Worm (Caenorhabditis elegans) whole organism, L4 larva: ENCODE measurements around the gene fbxb-85.

Experiments
- F10B5.3 ChIP-seq: sonication (generic microtip); optimal IDR thresholded peaks from 2 replicates; lab custom pipeline; 2016; ENCODE audit warnings: mild to moderate bottlenecking, missing genetic modification characterization, missing compliant biosample characterization
- F26F4.8 ChIP-seq: fragments of 200-800 bp; sonication (Bioruptor generic); conservative IDR thresholded peaks from 2 replicates; pipeline ENCODE4 v1.3.6; 2022; ENCODE audit warnings: missing genetic modification characterization, missing compliant biosample characterization
- F37D6.2 ChIP-seq: sonication (generic microtip); optimal IDR thresholded peaks from 2 replicates; lab custom pipeline; 2016; ENCODE audit warnings: mild to moderate bottlenecking, missing genetic modification characterization, missing compliant biosample characterization
- R02D3.7 ChIP-seq: fragments of 150-350 bp; sonication (generic microtip); optimal IDR thresholded peaks from 3 replicates; lab custom pipeline; 2014; ENCODE audit warnings: missing biosample characterization, missing genetic modification characterization
- T20F7.1 ChIP-seq: fragments of 200-800 bp; sonication (Bioruptor generic); optimal IDR thresholded peaks from 2 replicates; lab custom pipeline; 2018; ENCODE audit warnings: mild to moderate bottlenecking, missing genetic modification characterization, missing compliant biosample characterization
- T26A8.4 ChIP-seq: fragments of 200-800 bp; sonication (Bioruptor generic); IDR thresholded peaks from 2 replicates; pipeline ENCODE4 v1.3.6; 2022; ENCODE audit warnings: missing genetic modification characterization, missing compliant biosample characterization
- Y105C5A.15 ChIP-seq: fragments of 200-800 bp; sonication (Bioruptor generic); IDR thresholded peaks from 2 replicates; pipeline ENCODE4 v1.3.6; 2022; ENCODE audit warnings: missing genetic modification characterization, missing compliant biosample characterization
- Y48G9A.11 ChIP-seq: fragments of 200-800 bp; sonication (Bioruptor generic); IDR thresholded peaks from 2 replicates; pipeline ENCODE4 v1.3.6; 2022; ENCODE audit warnings: missing genetic modification reagents, missing genetic modification characterization, missing compliant biosample characterization
- Y75B8A.6 ChIP-seq: fragments of 200-800 bp; sonication (Bioruptor generic); IDR thresholded peaks from 2 replicates; pipeline ENCODE4 v1.3.6; 2022; ENCODE audit warnings: missing genetic modification reagents, missing genetic modification characterization, missing compliant biosample characterization
- ZK337.2 ChIP-seq: fragments of 200-800 bp; sonication (Bioruptor generic); IDR thresholded peaks from 2 replicates; pipeline ENCODE4 v1.3.6; 2022; ENCODE audit warnings: missing genetic modification reagents, missing genetic modification characterization, missing compliant biosample characterization
- ZK546.5 ChIP-seq, 2 experiments: sonication (generic microtip); optimal IDR thresholded peaks; 2 replicates each; lab custom pipeline; 2017; ENCODE audit warnings: missing biosample characterization in 2 of 2, missing genetic modification characterization in 2 of 2
- aly-2 ChIP-seq: sonication (generic microtip); optimal IDR thresholded peaks from 2 replicates; lab custom pipeline; 2018; ENCODE audit warnings: missing biosample characterization, missing genetic modification characterization
- ama-1 ChIP-seq: fragments of 150-350 bp; optimal IDR thresholded peaks from 2 replicates; lab custom pipeline; 2014; ENCODE audit warnings: inconsistent platforms, mixed read lengths
- arid-1 ChIP-seq: fragments of 200-800 bp; sonication (Bioruptor generic); conservative IDR thresholded peaks from 2 replicates; pipeline ENCODE4 v1.3.6; 2022; ENCODE audit warnings: missing genetic modification reagents, missing genetic modification characterization, missing compliant biosample characterization
- attf-4 ChIP-seq: sonication (generic microtip); optimal IDR thresholded peaks from 3 replicates; lab custom pipeline; 2017; ENCODE audit warnings: missing biosample characterization, missing genetic modification characterization
- ceh-28 ChIP-seq: fragments of 150-350 bp; optimal IDR thresholded peaks from 2 replicates; lab custom pipeline; 2014; ENCODE audit warnings: missing biosample characterization, missing genetic modification reagents, missing genetic modification characterization
- ceh-32 ChIP-seq: sonication (generic microtip); optimal IDR thresholded peaks from 2 replicates; lab custom pipeline; 2016; ENCODE audit warnings: mild to moderate bottlenecking, missing genetic modification characterization, missing compliant biosample characterization; ENCODE audit not compliant: poor library complexity
- ceh-62 ChIP-seq: sonication (generic microtip); optimal IDR thresholded peaks from 2 replicates; lab custom pipeline; 2017; ENCODE audit warnings: missing biosample characterization, missing genetic modification characterization
- daf-16 ChIP-seq, 3 experiments: sonication (generic microtip); optimal IDR thresholded peaks; 2 replicates each; lab custom pipeline; 2016 to 2017; ENCODE audit warnings: missing genetic modification characterization in 3 of 3, missing genetic modification reagents in 3 of 3, mild to moderate bottlenecking in 2 of 3, missing compliant biosample characterization in 2 of 3, missing biosample characterization in 1 of 3, moderate library complexity in 1 of 3
- dmd-6 ChIP-seq: fragments of 200-800 bp; sonication (Bioruptor generic); IDR thresholded peaks from 2 replicates; pipeline ENCODE4 v1.3.6; 2022; ENCODE audit warnings: missing genetic modification reagents, missing genetic modification characterization, missing compliant biosample characterization
- dpl-1 ChIP-seq: fragments of 150-350 bp; optimal IDR thresholded peaks from 2 replicates; lab custom pipeline; 2014; ENCODE audit warnings: missing biosample characterization, missing genetic modification reagents, missing genetic modification characterization
- dve-1 ChIP-seq: sonication (generic microtip); optimal IDR thresholded peaks from 2 replicates; lab custom pipeline; 2017; ENCODE audit warnings: antibody characterized with exemption, mild to moderate bottlenecking, missing genetic modification characterization, missing compliant biosample characterization; ENCODE audit not compliant: insufficient read depth
- hif-1 ChIP-seq, 2 experiments: sonication (generic microtip); optimal IDR thresholded peaks; 2 replicates each; lab custom pipeline; 2016 to 2017; ENCODE audit warnings: missing compliant biosample characterization in 2 of 2, missing genetic modification characterization in 2 of 2, missing genetic modification reagents in 2 of 2, missing genotype in 2 of 2, mild to moderate bottlenecking in 1 of 2
- hlh-11 ChIP-seq: fragments of 200-800 bp; sonication (Bioruptor generic); optimal IDR thresholded peaks from 2 replicates; lab custom pipeline; 2018; ENCODE audit warnings: mild to moderate bottlenecking, missing genetic modification characterization, missing compliant biosample characterization
- hlh-30 ChIP-seq: sonication (generic microtip); optimal IDR thresholded peaks from 2 replicates; lab custom pipeline; 2017; ENCODE audit warnings: antibody characterized with exemption, mild to moderate bottlenecking, missing genetic modification characterization, missing compliant biosample characterization; ENCODE audit not compliant: insufficient read depth
- lin-13 ChIP-seq: fragments of 150-350 bp; optimal IDR thresholded peaks from 2 replicates; lab custom pipeline; 2014; ENCODE audit warnings: missing biosample characterization, missing genetic modification reagents, missing genetic modification characterization
- lin-15B ChIP-seq: fragments of 150-350 bp; sonication (generic microtip); optimal IDR thresholded peaks from 3 replicates; lab custom pipeline; 2014; ENCODE audit warnings: missing biosample characterization, missing genetic modification characterization
- lin-39 ChIP-seq: fragments of 150-350 bp; optimal IDR thresholded peaks from 2 replicates; lab custom pipeline; 2014; ENCODE audit warnings: missing biosample characterization, missing genetic modification reagents, missing genetic modification characterization
- lsy-2 ChIP-seq, 2 experiments: fragments of 150-350 bp in 1 of 2; sonication (generic microtip) in 1 of 2; optimal IDR thresholded peaks; 2 replicates each; lab custom pipeline; 2014 to 2017; ENCODE audit warnings: missing biosample characterization in 2 of 2, missing genetic modification characterization in 2 of 2
- madf-9 ChIP-seq: fragments of 200-800 bp; sonication (Bioruptor generic); conservative IDR thresholded peaks from 2 replicates; pipeline ENCODE4 v1.3.6; 2022; ENCODE audit warnings: missing genetic modification reagents, missing genetic modification characterization, missing compliant biosample characterization
- mdt-29 ChIP-seq: fragments of 200-800 bp; sonication (Bioruptor generic); IDR thresholded peaks from 2 replicates; pipeline ENCODE4 v1.3.6; 2022; ENCODE audit warnings: missing genetic modification reagents, missing genetic modification characterization, missing compliant biosample characterization
- mep-1 ChIP-seq: fragments of 150-350 bp; sonication (generic microtip); optimal IDR thresholded peaks from 3 replicates; lab custom pipeline; 2014; ENCODE audit warnings: missing biosample characterization, missing genetic modification characterization
- mxl-2 ChIP-seq: fragments of 200-800 bp; sonication (Bioruptor generic); conservative IDR thresholded peaks from 2 replicates; pipeline ENCODE4 v1.3.6; 2022; ENCODE audit warnings: missing genetic modification reagents, missing genetic modification characterization, missing compliant biosample characterization
- mxl-3 ChIP-seq: fragments of 200-800 bp; sonication (Bioruptor generic); optimal IDR thresholded peaks from 2 replicates; lab custom pipeline; 2018; ENCODE audit warnings: mild to moderate bottlenecking, missing genetic modification characterization, missing compliant biosample characterization
- nhr-25 ChIP-seq: sonication (generic microtip); optimal IDR thresholded peaks from 2 replicates; lab custom pipeline; 2017; ENCODE audit warnings: missing genetic modification characterization, mild to moderate bottlenecking, missing compliant biosample characterization, antibody characterized with exemption, moderate library complexity, borderline replicate concordance; ENCODE audit not compliant: insufficient read depth
- nhr-28 ChIP-seq: fragments of 150-350 bp; optimal IDR thresholded peaks from 2 replicates; lab custom pipeline; 2014; ENCODE audit warnings: missing biosample characterization, missing genetic modification characterization
- nhr-42 ChIP-seq: fragments of 200-800 bp; sonication (Bioruptor generic); IDR thresholded peaks from 2 replicates; pipeline ENCODE4 v1.3.6; 2022; ENCODE audit warnings: missing genetic modification characterization, missing compliant biosample characterization
- nhr-6 ChIP-seq: fragments of 150-350 bp; optimal IDR thresholded peaks from 2 replicates; lab custom pipeline; 2014; ENCODE audit warnings: missing biosample characterization, missing genetic modification characterization
- nhr-77 ChIP-seq: fragments of 150-350 bp; optimal IDR thresholded peaks from 2 replicates; lab custom pipeline; 2014; ENCODE audit warnings: missing biosample characterization, missing genetic modification characterization
- php-3 ChIP-seq: fragments of 200-800 bp; sonication (Bioruptor generic); IDR thresholded peaks from 2 replicates; pipeline ENCODE4 v1.3.6; 2022; ENCODE audit warnings: missing genetic modification reagents, missing genetic modification characterization, missing compliant biosample characterization
- pqm-1 ChIP-seq: sonication (generic microtip); optimal IDR thresholded peaks from 2 replicates; lab custom pipeline; 2017; ENCODE audit warnings: missing biosample characterization, missing genetic modification characterization
- rbr-2 ChIP-seq: sonication (generic microtip); optimal IDR thresholded peaks from 2 replicates; lab custom pipeline; 2016; ENCODE audit warnings: missing genotype, missing genetic modification characterization, missing compliant biosample characterization
- set-16 ChIP-seq: fragments of 200-800 bp; sonication (Bioruptor generic); IDR thresholded peaks from 2 replicates; pipeline ENCODE4 v1.3.6; 2022; ENCODE audit warnings: missing genetic modification reagents, missing genetic modification characterization, missing compliant biosample characterization
- skn-1 ChIP-seq: fragments of 150-350 bp; optimal IDR thresholded peaks from 2 replicates; lab custom pipeline; 2014; ENCODE audit warnings: missing biosample characterization, missing genetic modification characterization
- snpc-4 ChIP-seq: fragments of 150-350 bp; optimal IDR thresholded peaks from 2 replicates; lab custom pipeline; 2014; ENCODE audit warnings: missing biosample characterization, missing genetic modification characterization
- spr-3 ChIP-seq: fragments of 200-800 bp; sonication (Bioruptor generic); optimal IDR thresholded peaks from 2 replicates; lab custom pipeline; 2018; ENCODE audit warnings: mild to moderate bottlenecking, missing genetic modification characterization, missing compliant biosample characterization
- tag-97 ChIP-seq: fragments of 200-800 bp; sonication (Bioruptor generic); IDR thresholded peaks from 2 replicates; pipeline ENCODE4 v1.3.6; 2022; ENCODE audit warnings: missing genetic modification characterization, missing compliant biosample characterization
- unc-39 ChIP-seq: sonication (generic microtip); optimal IDR thresholded peaks from 2 replicates; lab custom pipeline; 2017; ENCODE audit warnings: missing biosample characterization, missing genetic modification characterization
- vab-7 ChIP-seq: fragments of 200-800 bp; sonication (Bioruptor generic); IDR thresholded peaks from 2 replicates; pipeline ENCODE4 v1.3.6; 2022; ENCODE audit warnings: missing genetic modification reagents, missing genetic modification characterization, missing compliant biosample characterization
- zag-1 ChIP-seq: fragments of 150-350 bp; optimal IDR thresholded peaks from 2 replicates; lab custom pipeline; 2014; ENCODE audit warnings: missing biosample characterization, missing genetic modification characterization
- zfp-2 ChIP-seq: sonication (generic microtip); optimal IDR thresholded peaks from 2 replicates; lab custom pipeline; 2016; ENCODE audit warnings: mild to moderate bottlenecking, missing genetic modification characterization, missing compliant biosample characterization
- ztf-7 ChIP-seq: fragments of 150-350 bp; optimal IDR thresholded peaks from 2 replicates; lab custom pipeline; 2014; ENCODE audit warnings: missing biosample characterization, missing genetic modification characterization

fbxb-85 gene

ce11 chrIII:10819778-10820177 lies 29.0 kb downstream of the fbxb-85 start (continued):
- no peak for TF ChIP-seq F26F4.8 (GFP tag; lab: Robert Waterston, UW)
- TF ChIP-seq unc-39: no peak
- no peak for TF ChIP-seq pqm-1 (tag; lab: Kevin White, UChicago)
- no peak for TF ChIP-seq vab-7 (GFP tag; lab: Robert Waterston, UW)
- no peak for TF ChIP-seq nhr-77 (tag; lab: Kevin White, UChicago)
- TF ChIP-seq php-3 (GFP tag; lab: Robert Waterston, UW): no peak
- TF ChIP-seq tag-97 (GFP tag; lab: Robert Waterston, UW): no peak
- TF ChIP-seq zfp-2: no peak
- no peak for TF ChIP-seq arid-1 (GFP tag; lab: Robert Waterston, UW)
- TF ChIP-seq R02D3.7: no peak
- no peak for TF ChIP-seq attf-4
- no peak for TF ChIP-seq ZK337.2 (GFP tag; lab: Robert Waterston, UW)
- no peak for TF ChIP-seq rbr-2 (tag; lab: Kevin White, UChicago)
- TF ChIP-seq hlh-30: peak; percentile 18
- no peak for TF ChIP-seq lin-15B (tag; lab: Kevin White, UChicago)
- TF ChIP-seq Y75B8A.6 (GFP tag; lab: Robert Waterston, UW): peak; percentile 32; the same call in 1 of the 2 replicates
- no peak for TF ChIP-seq T20F7.1 (GFP tag; lab: Kevin White, UChicago)
- TF ChIP-seq T26A8.4 (GFP tag; lab: Robert Waterston, UW): 0 out of 2 replicates have a peak, but pooled peaks have one; percentile 10
- no peak for TF ChIP-seq lin-13 (GFP tag; lab: Kevin White, UChicago)
- TF ChIP-seq skn-1 (tag; lab: Kevin White, UChicago): no peak
- TF ChIP-seq ama-1 (lab: Kevin White, UChicago): no peak
- no peak for TF ChIP-seq snpc-4 (tag; lab: Kevin White, UChicago)
- peak in 1 of 2 experiments; percentile 6 for TF ChIP-seq hif-1 (tag; optimal IDR thresholded peaks at IDR 0.05; lab: Kevin White, UChicago)
- TF ChIP-seq nhr-6 (tag; lab: Kevin White, UChicago): no peak
- TF ChIP-seq zag-1 (tag; lab: Kevin White, UChicago): no peak
- TF ChIP-seq Y105C5A.15 (GFP tag; lab: Robert Waterston, UW): no peak
- TF ChIP-seq dpl-1: no peak
- TF ChIP-seq hlh-11: peak; percentile 68
- TF ChIP-seq mdt-29 (GFP tag; lab: Robert Waterston, UW): 0 out of 2 replicates have a peak, but pooled peaks have one; percentile 28
- TF ChIP-seq F10B5.3: no peak
- no peak for TF ChIP-seq dmd-6 (GFP tag; lab: Robert Waterston, UW)
- 0 out of 2 replicates have a peak, but pooled peaks have one; percentile 45 for TF ChIP-seq mxl-2
- TF ChIP-seq lin-39 (tag; lab: Kevin White, UChicago): no peak
- TF ChIP-seq lsy-2 (tag; optimal IDR thresholded peaks at IDR 0.05; lab: Kevin White, UChicago): peak in 1 of 2 experiments; percentile 53
- no peak for TF ChIP-seq ZK546.5 (tag; optimal IDR thresholded peaks at IDR 0.05; lab: Kevin White, UChicago)
- no peak for TF ChIP-seq ceh-62 (tag; lab: Kevin White, UChicago)
- no peak for TF ChIP-seq aly-2 (tag; lab: Kevin White, UChicago)
- TF ChIP-seq mep-1 (tag; lab: Kevin White, UChicago): no peak
- TF ChIP-seq mxl-3 (GFP tag; lab: Kevin White, UChicago): peak; percentile 45
- TF ChIP-seq set-16: peak; percentile 57; the same call in 1 of the 2 replicates
- no peak for TF ChIP-seq F37D6.2 (tag; lab: Kevin White, UChicago)
- no peak for TF ChIP-seq Y48G9A.11

- TF ChIP-seq lin-13 (GFP tag; lab: Kevin White, UChicago) (no peak), nhr-42 (GFP tag; lab: Robert Waterston, UW) (no peak), pqm-1 (tag; lab: Kevin White, UChicago) (peak; percentile 34), ceh-32 (tag; lab: Kevin White, UChicago) (no peak), nhr-25 (tag; lab: Kevin White, UChicago) (no peak), daf-16 (GFP tag; optimal IDR thresholded peaks at IDR 0.05; lab: Kevin White, UChicago) (no peak), daf-16 (tag; optimal IDR thresholded peaks at IDR 0.05; lab: Kevin White, UChicago) (peak; percentile 49), madf-9 (GFP tag; lab: Robert Waterston, UW) (no peak), ceh-28 (no peak), nhr-28 (peak; percentile 11), mxl-3 (GFP tag; lab: Kevin White, UChicago) (no peak), nhr-77 (tag; lab: Kevin White, UChicago) (no peak), ztf-7 (tag; lab: Kevin White, UChicago) (no peak), Y105C5A.15 (GFP tag; lab: Robert Waterston, UW) (no peak), dve-1 (tag; lab: Kevin White, UChicago) (peak; percentile 16), dmd-6 (GFP tag; lab: Robert Waterston, UW) (peak; percentile 30), spr-3 (no peak)
Measured at ce11 chrIII:10819257-10819656, 29.5 kb downstream of the fbxb-85 start.
